Worm (Caenorhabditis elegans): Measurements from ENCODE around the gene Y57G11C.1130.
"Not testable (repeated sequence)": the region's sequence is repeated elsewhere in the genome, so short reads cannot be mapped to it uniquely, and the experiment has no call there.

DNA sequence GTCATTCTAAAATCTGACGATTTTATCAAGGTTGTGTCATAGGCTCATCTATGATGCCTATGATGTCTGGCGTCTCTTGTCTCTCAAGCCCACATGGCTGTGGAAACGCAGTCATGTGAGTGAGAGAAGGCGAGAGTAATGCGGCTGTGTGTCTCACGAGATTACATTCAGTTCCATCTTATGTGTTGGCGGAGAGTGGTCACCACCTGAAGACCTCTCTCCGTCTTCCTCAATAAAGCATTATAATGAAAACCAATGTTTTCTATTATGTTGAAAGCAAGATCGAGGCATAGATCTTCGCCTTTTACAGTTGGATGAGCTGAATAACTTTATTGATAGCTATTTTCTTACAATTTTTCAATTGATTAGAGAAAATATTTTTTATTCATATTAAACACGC, 19.0 kb upstream of the Y57G11C.1130 start:
- not testable (repeated sequence) for TF ChIP-seq snpc-4, unc-39, alr-1, ceh-16, zag-1 (tag; optimal IDR thresholded peaks at IDR 0.05)
- TF ChIP-seq C34F6.9 (tag; optimal IDR thresholded peaks at IDR 0.05) (peak; percentile 82), crh-2 (tag; optimal IDR thresholded peaks at IDR 0.05) (peak; percentile 54), mab-5 (tag; optimal IDR thresholded peaks at IDR 0.05) (peak; percentile 20)

All from whole organism, L2 larva.